Worm (Caenorhabditis elegans): ENCODE results near the gene ehs-1.

ce11 chrII:5854122-5854521 is 33.6 kb downstream of the ehs-1 start, which contains the start of gene H41C03.1:
- TF ChIP-seq ama-1 (optimal IDR thresholded peaks at IDR 0.05) (no peak), flt-1 (GFP tag; IDR thresholded peaks at IDR 0.05) (no peak), hmbx-1 (tag; optimal IDR thresholded peaks at IDR 0.05) (no peak), tra-4 (tag; optimal IDR thresholded peaks at IDR 0.05) (no peak), ceh-13 (GFP tag; optimal IDR thresholded peaks at IDR 0.05) (no peak), aly-1 (tag; optimal IDR thresholded peaks at IDR 0.05) (no peak), tbx-11 (GFP tag; IDR thresholded peaks at IDR 0.05) (no peak), sea-1 (GFP tag; conservative IDR thresholded peaks at IDR 0.05) (no peak), scrt-1 (GFP tag; IDR thresholded peaks at IDR 0.05) (no peak), hnd-1 (tag; optimal IDR thresholded peaks at IDR 0.05) (no peak), ets-7 (tag; optimal IDR thresholded peaks at IDR 0.05) (no peak), F13C5.2 (tag; optimal IDR thresholded peaks at IDR 0.05) (no peak), pes-1 (GFP tag; IDR thresholded peaks at IDR 0.05) (no peak)

Measured in whole organism, early embryonic.